Worm (Caenorhabditis elegans) whole organism, late embryonic: Measurements from ENCODE around the gene ssq-2.

ENCODE experiments used
- ceh-34 ChIP-seq: sonication (generic microtip); optimal IDR thresholded peaks from 2 replicates; lab custom pipeline; 2016; ENCODE audit warnings: mild to moderate bottlenecking, missing genetic modification characterization, missing compliant biosample characterization
- ceh-6 ChIP-seq: fragments of 200-800 bp; sonication (Bioruptor generic); optimal IDR thresholded peaks from 2 replicates; lab custom pipeline; 2018; ENCODE audit warnings: mild to moderate bottlenecking, missing genetic modification characterization, missing compliant biosample characterization
- dmd-4 ChIP-seq: sonication (generic microtip); optimal IDR thresholded peaks from 2 replicates; lab custom pipeline; 2016; ENCODE audit warnings: borderline replicate concordance, missing genetic modification characterization, missing compliant biosample characterization
- ets-4 ChIP-seq: sonication (generic microtip); optimal IDR thresholded peaks from 2 replicates; lab custom pipeline; 2016; ENCODE audit warnings: missing genetic modification characterization, missing compliant biosample characterization
- eyg-1 ChIP-seq: sonication (generic microtip); optimal IDR thresholded peaks from 2 replicates; lab custom pipeline; 2016; ENCODE audit warnings: missing genotype, missing genetic modification characterization, missing compliant biosample characterization
- fkh-10 ChIP-seq: fragments of 150-350 bp; optimal IDR thresholded peaks from 2 replicates; lab custom pipeline; 2014; ENCODE audit warnings: missing biosample characterization, missing genetic modification reagents, missing genetic modification characterization
- lim-6 ChIP-seq: sonication (generic microtip); optimal IDR thresholded peaks from 2 replicates; lab custom pipeline; 2016; ENCODE audit warnings: missing genetic modification characterization, missing compliant biosample characterization
- nfya-1 ChIP-seq: sonication (generic microtip); optimal IDR thresholded peaks from 2 replicates; lab custom pipeline; 2017; ENCODE audit warnings: missing genetic modification characterization, mild to moderate bottlenecking, missing compliant biosample characterization, antibody characterized with exemption, moderate library complexity
- pha-4 ChIP-seq: fragments of 150-350 bp; optimal IDR thresholded peaks from 2 replicates; lab custom pipeline; 2018; ENCODE audit warnings: missing biosample characterization, missing genetic modification reagents, missing genetic modification characterization
- ttx-3 ChIP-seq: sonication (generic microtip); optimal IDR thresholded peaks from 2 replicates; lab custom pipeline; 2016; ENCODE audit warnings: missing genetic modification reagents, missing genetic modification characterization, missing compliant biosample characterization
- unc-86 ChIP-seq: sonication (generic microtip); optimal IDR thresholded peaks from 2 replicates; lab custom pipeline; 2016; ENCODE audit warnings: missing genetic modification characterization, missing compliant biosample characterization

ce11 chrIV:5033276-5033675, 37.3 kb downstream of the ssq-2 start, which contains the start of gene C09B9.4:
- TF ChIP-seq dmd-4 (tag; lab: Kevin White, UChicago) (no peak), ets-4 (tag; lab: Kevin White, UChicago) (no peak), ttx-3 (tag; lab: Kevin White, UChicago) (no peak), lim-6 (no peak), nfya-1 (tag; lab: Kevin White, UChicago) (no peak), unc-86 (tag; lab: Kevin White, UChicago) (no peak), ceh-34 (tag; lab: Kevin White, UChicago) (no peak), fkh-10 (GFP tag; lab: Kevin White, UChicago) (no peak), ceh-6 (GFP tag; lab: Kevin White, UChicago) (no peak), pha-4 (tag; lab: Kevin White, UChicago) (no peak), eyg-1 (tag; lab: Kevin White, UChicago) (no peak)
